Worm (Caenorhabditis elegans) whole organism, mixed stage, embryonic: ENCODE measurements around the gene klc-2.

Experiments used
- M03D4.4 ChIP-seq: sonication (generic microtip); optimal IDR thresholded peaks from 2 replicates; lab custom pipeline; 2017; ENCODE audit warnings: mild to moderate bottlenecking, missing genetic modification characterization, missing compliant biosample characterization
- bed-3 ChIP-seq: fragments of 200-800 bp; sonication (Bioruptor generic); optimal IDR thresholded peaks from 3 replicates; lab custom pipeline; 2018; ENCODE audit warnings: mild to moderate bottlenecking, missing genetic modification characterization, moderate library complexity, missing compliant biosample characterization
- blmp-1 ChIP-seq: fragments of 150-350 bp; optimal IDR thresholded peaks from 2 replicates; lab custom pipeline; 2014; ENCODE audit warnings: missing biosample characterization, missing genetic modification characterization
- ceh-39 ChIP-seq: fragments of 150-350 bp; optimal IDR thresholded peaks from 2 replicates; lab custom pipeline; 2014; ENCODE audit warnings: missing biosample characterization, missing genetic modification characterization
- ceh-83 ChIP-seq: fragments of 200-800 bp; sonication (Bioruptor generic); optimal IDR thresholded peaks from 2 replicates; lab custom pipeline; 2018; ENCODE audit warnings: mild to moderate bottlenecking, missing genetic modification characterization, missing compliant biosample characterization
- ces-1 ChIP-seq: fragments of 150-350 bp; optimal IDR thresholded peaks from 2 replicates; lab custom pipeline; 2014; ENCODE audit warnings: missing biosample characterization, missing genetic modification reagents, missing genetic modification characterization
- cnd-1 ChIP-seq: fragments of 200-800 bp; sonication (Bioruptor generic); optimal IDR thresholded peaks from 2 replicates; lab custom pipeline; 2018; ENCODE audit warnings: mild to moderate bottlenecking, missing genetic modification characterization, missing compliant biosample characterization
- drap-1 ChIP-seq: fragments of 200-800 bp; sonication (Bioruptor generic); optimal IDR thresholded peaks from 3 replicates; lab custom pipeline; 2018; ENCODE audit warnings: mild to moderate bottlenecking, missing genetic modification characterization, missing compliant biosample characterization
- elt-3 ChIP-seq: fragments of 150-350 bp; optimal IDR thresholded peaks from 2 replicates; lab custom pipeline; 2014; ENCODE audit warnings: missing biosample characterization, missing genetic modification characterization
- flh-1 ChIP-seq: fragments of 200-800 bp; sonication (Bioruptor generic); optimal IDR thresholded peaks from 2 replicates; lab custom pipeline; 2018; ENCODE audit warnings: mild to moderate bottlenecking, missing genetic modification characterization, moderate library complexity, missing compliant biosample characterization
- ham-2 ChIP-seq: fragments of 200-800 bp; sonication (Bioruptor generic); optimal IDR thresholded peaks from 2 replicates; lab custom pipeline; 2018; ENCODE audit warnings: mild to moderate bottlenecking, missing genetic modification characterization, missing compliant biosample characterization
- hlh-1 ChIP-seq: fragments of 150-350 bp; optimal IDR thresholded peaks from 2 replicates; lab custom pipeline; 2014; ENCODE audit warnings: missing biosample characterization, missing genetic modification reagents, missing genetic modification characterization
- lin-13 ChIP-seq: fragments of 150-350 bp; optimal IDR thresholded peaks from 2 replicates; lab custom pipeline; 2014; ENCODE audit warnings: missing biosample characterization, missing genetic modification characterization
- lin-32 ChIP-seq: fragments of 200-800 bp; sonication (Bioruptor generic); optimal IDR thresholded peaks from 2 replicates; lab custom pipeline; 2018; ENCODE audit warnings: mild to moderate bottlenecking, missing genetic modification characterization, missing compliant biosample characterization
- lsy-2 ChIP-seq: fragments of 150-350 bp; optimal IDR thresholded peaks from 2 replicates; lab custom pipeline; 2014; ENCODE audit warnings: missing biosample characterization, missing genetic modification characterization
- mep-1 ChIP-seq: fragments of 150-350 bp; optimal IDR thresholded peaks from 2 replicates; lab custom pipeline; 2017; ENCODE audit warnings: missing biosample characterization, missing genetic modification reagents, missing genetic modification characterization, inconsistent platforms
- mls-2 ChIP-seq: sonication (generic microtip); optimal IDR thresholded peaks from 2 replicates; lab custom pipeline; 2016; ENCODE audit warnings: mild to moderate bottlenecking, missing genetic modification characterization, moderate library complexity, missing compliant biosample characterization
- nhr-12 ChIP-seq: fragments of 150-350 bp; optimal IDR thresholded peaks from 2 replicates; lab custom pipeline; 2014; ENCODE audit warnings: missing biosample characterization, missing genetic modification characterization
- nhr-237 ChIP-seq: fragments of 150-350 bp; optimal IDR thresholded peaks from 2 replicates; lab custom pipeline; 2014; ENCODE audit warnings: missing biosample characterization, missing genetic modification characterization
- nhr-28 ChIP-seq: fragments of 150-350 bp; optimal IDR thresholded peaks from 2 replicates; lab custom pipeline; 2014; ENCODE audit warnings: missing biosample characterization, missing genetic modification characterization
- nhr-76 ChIP-seq: sonication (generic microtip); optimal IDR thresholded peaks from 2 replicates; lab custom pipeline; 2017; ENCODE audit warnings: missing biosample characterization, missing genetic modification characterization
- pha-4 ChIP-seq: fragments of 150-350 bp; optimal IDR thresholded peaks from 2 replicates; lab custom pipeline; 2018; ENCODE audit warnings: missing biosample characterization, missing genetic modification reagents, missing genetic modification characterization
- sem-2 ChIP-seq: fragments of 200-800 bp; sonication (Bioruptor generic); optimal IDR thresholded peaks from 2 replicates; lab custom pipeline; 2018; ENCODE audit warnings: mild to moderate bottlenecking, missing genetic modification characterization, missing compliant biosample characterization
- snpc-4 ChIP-seq: fragments of 150-350 bp; optimal IDR thresholded peaks from 2 replicates; lab custom pipeline; 2014; ENCODE audit warnings: missing biosample characterization, missing genetic modification characterization
- sptf-1 ChIP-seq: sonication (generic microtip); optimal IDR thresholded peaks from 2 replicates; lab custom pipeline; 2017; ENCODE audit warnings: mild to moderate bottlenecking, missing genetic modification characterization, moderate library complexity, missing compliant biosample characterization
- unc-39 ChIP-seq: fragments of 150-350 bp; optimal IDR thresholded peaks from 2 replicates; lab custom pipeline; 2014; ENCODE audit warnings: missing biosample characterization, missing genetic modification characterization
- unc-62 ChIP-seq: fragments of 150-350 bp; optimal IDR thresholded peaks from 2 replicates; lab custom pipeline; 2014; ENCODE audit warnings: missing biosample characterization, missing genetic modification reagents, missing genetic modification characterization
- zip-8 ChIP-seq: fragments of 150-350 bp; optimal IDR thresholded peaks from 2 replicates; lab custom pipeline; 2014; ENCODE audit warnings: missing biosample characterization, missing genetic modification characterization
- ztf-11 ChIP-seq: fragments of 150-350 bp; optimal IDR thresholded peaks from 2 replicates; lab custom pipeline; 2014; ENCODE audit warnings: missing biosample characterization, missing genetic modification characterization

Gene klc-2

DNA sequence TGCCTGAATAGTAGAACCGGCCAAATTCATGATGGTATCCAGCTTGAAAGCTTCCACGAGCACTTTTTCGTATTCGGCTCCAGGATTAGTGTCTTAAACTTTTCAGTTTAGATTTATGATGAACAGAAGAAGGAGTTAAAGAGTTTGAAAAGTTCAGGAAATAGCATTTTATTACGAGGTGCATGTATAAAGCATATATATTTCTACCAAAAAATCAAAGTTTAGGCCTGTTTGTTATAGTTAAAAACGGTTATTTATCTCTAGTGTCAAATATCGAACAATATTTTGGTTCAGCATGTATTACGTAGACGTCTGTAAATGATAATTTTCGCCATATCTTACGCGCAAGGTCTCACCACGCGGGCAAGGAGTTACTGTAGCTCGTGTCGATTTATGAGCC, at the start of gene klc-2:
Gene klc-2 (minus strand): TSS at position 101 of the 400 bp plus-strand sequence.
- TF ChIP-seq nhr-12 (tag; lab: Kevin White, UChicago), result no peak

DNA sequence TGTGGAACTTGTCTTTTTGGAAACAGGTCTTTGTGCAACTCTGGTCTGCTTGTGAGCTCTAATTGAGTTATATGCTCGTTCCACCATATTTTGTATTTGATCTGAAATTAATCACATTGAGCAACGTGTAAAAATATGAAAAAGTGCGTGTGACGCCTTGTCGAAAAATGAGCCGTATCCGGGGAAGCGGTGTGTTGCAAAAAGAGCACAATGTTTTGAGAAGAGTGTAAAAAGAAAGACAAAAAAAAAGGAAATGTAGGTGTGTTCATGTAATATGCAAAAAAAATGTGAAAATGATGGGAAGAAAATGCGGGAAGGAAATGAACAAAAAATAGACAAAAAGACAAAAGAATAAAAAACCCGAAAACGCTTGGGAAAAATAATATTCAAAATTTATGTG, 49.6 kb upstream of the klc-2 start, which contains the start of gene acy-4:
Gene acy-4 (minus strand): TSS at position 101 of the 400 bp plus-strand sequence.
- TF ChIP-seq zip-8 (tag; lab: Kevin White, UChicago) (no peak), blmp-1 (tag; lab: Kevin White, UChicago) (no peak), nhr-12 (tag; lab: Kevin White, UChicago) (no peak), bed-3 (GFP tag; lab: Kevin White, UChicago) (no peak), nhr-76 (tag; lab: Kevin White, UChicago) (no peak), lin-13 (tag; lab: Kevin White, UChicago) (no peak), nhr-28 (tag; lab: Kevin White, UChicago) (no peak), ces-1 (GFP tag; lab: Kevin White, UChicago) (no peak), nhr-237 (tag; lab: Kevin White, UChicago) (no peak), mls-2 (tag; lab: Kevin White, UChicago) (no peak), unc-62 (GFP tag; lab: Kevin White, UChicago) (no peak), flh-1 (GFP tag; lab: Kevin White, UChicago) (no peak), ham-2 (GFP tag; lab: Kevin White, UChicago) (no peak), ceh-39 (tag; lab: Kevin White, UChicago) (no peak), elt-3 (no peak)

DNA sequence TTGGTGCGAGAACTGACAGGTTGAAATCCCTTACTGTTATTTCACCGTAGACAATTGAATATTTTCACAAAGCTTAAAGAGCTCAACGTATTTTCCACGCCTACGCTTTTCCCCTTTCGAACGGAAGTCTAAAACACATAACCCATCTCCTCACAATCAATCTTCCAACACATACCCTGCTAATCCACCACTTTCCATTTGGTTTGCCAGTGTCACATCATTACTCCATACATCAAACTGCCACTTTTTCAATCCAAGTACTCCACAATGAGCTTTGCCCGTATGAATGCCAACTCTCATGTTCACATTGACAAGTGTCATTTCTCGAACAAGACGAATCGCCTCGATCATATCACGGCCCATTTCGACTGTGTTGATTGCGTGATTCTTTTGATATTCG, 46.8 kb upstream of the klc-2 start:
- no peak for TF ChIP-seq lsy-2 (tag; lab: Kevin White, UChicago)
- no peak for TF ChIP-seq lin-32 (GFP tag; lab: Kevin White, UChicago)
- no peak for TF ChIP-seq unc-39 (tag; lab: Kevin White, UChicago)
- TF ChIP-seq zip-8 (tag; lab: Kevin White, UChicago), result no peak
- no peak for TF ChIP-seq sptf-1 (tag; lab: Kevin White, UChicago)
- TF ChIP-seq ceh-83, result no peak
- TF ChIP-seq nhr-237 (tag; lab: Kevin White, UChicago), result no peak
- no peak for TF ChIP-seq flh-1 (GFP tag; lab: Kevin White, UChicago)
- TF ChIP-seq ztf-11, result no peak
- TF ChIP-seq mls-2 (tag; lab: Kevin White, UChicago), result no peak
- no peak for TF ChIP-seq M03D4.4
- no peak for TF ChIP-seq hlh-1 (tag; lab: Kevin White, UChicago)

DNA sequence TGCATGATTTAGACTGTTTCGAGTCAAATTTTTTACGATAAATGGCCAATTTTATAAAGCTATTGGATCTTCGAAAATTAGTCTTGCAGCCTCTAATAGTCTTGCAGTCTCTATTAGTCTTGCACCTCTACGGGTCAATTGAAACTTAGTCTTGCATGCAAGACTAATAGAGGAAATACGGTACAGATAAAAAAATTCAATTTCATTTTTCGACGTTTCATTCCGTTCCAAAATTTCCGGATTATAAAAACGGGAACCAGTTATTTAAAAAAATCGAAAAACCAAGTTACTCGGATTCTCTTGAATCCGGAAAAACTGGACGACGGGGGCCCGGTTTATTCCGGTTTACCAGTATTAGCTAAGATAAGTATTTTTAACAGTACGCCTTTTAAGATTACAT, 40.2 kb upstream of the klc-2 start, which contains the start of gene M03E7.1:
Gene M03E7.1 (plus strand): TSS at position 301 of the 400 bp plus-strand sequence.
- TF ChIP-seq sptf-1 (tag; lab: Kevin White, UChicago), result no peak
- no peak for TF ChIP-seq ces-1 (GFP tag; lab: Kevin White, UChicago)
- TF ChIP-seq snpc-4 (tag; lab: Kevin White, UChicago), result no peak
- no peak for TF ChIP-seq ham-2 (GFP tag; lab: Kevin White, UChicago)
- TF ChIP-seq flh-1 (GFP tag; lab: Kevin White, UChicago), result no peak
- no peak for TF ChIP-seq pha-4 (tag; lab: Kevin White, UChicago)

DNA sequence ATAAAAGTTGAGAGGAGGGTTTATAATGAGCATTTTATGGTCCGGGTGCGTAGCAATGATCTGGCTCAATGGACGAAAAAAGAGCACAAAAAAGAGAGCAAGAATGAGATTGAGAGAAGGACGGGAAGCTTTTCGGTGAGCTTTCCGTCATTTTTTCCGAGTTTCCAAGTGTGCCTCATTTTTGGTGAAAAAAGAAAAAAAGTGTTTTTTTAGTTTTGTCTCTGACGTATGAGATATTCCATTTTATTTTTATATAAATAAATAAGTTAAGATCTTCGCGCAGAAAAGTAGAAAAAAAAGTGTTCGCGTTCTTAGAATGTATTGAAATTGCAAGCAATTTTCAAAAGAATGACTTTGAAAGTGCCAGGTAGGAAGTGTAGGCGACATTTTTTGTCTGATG, 38.8 kb upstream of the klc-2 start, which contains the start of gene memb-2:
Gene memb-2 (minus strand): TSS at position 101 of the 400 bp plus-strand sequence.
- no peak for TF ChIP-seq drap-1 (GFP tag; lab: Kevin White, UChicago)
- no peak for TF ChIP-seq sem-2 (GFP tag; lab: Kevin White, UChicago)
- no peak for TF ChIP-seq cnd-1 (tag; lab: Kevin White, UChicago)
- TF ChIP-seq lin-32 (GFP tag; lab: Kevin White, UChicago), result no peak
- no peak for TF ChIP-seq pha-4 (tag; lab: Kevin White, UChicago)
- no peak for TF ChIP-seq flh-1 (GFP tag; lab: Kevin White, UChicago)
- no peak for TF ChIP-seq ces-1 (GFP tag; lab: Kevin White, UChicago)
- no peak for TF ChIP-seq nhr-28 (tag; lab: Kevin White, UChicago)
- TF ChIP-seq mls-2 (tag; lab: Kevin White, UChicago), result no peak
- no peak for TF ChIP-seq blmp-1 (tag; lab: Kevin White, UChicago)

DNA sequence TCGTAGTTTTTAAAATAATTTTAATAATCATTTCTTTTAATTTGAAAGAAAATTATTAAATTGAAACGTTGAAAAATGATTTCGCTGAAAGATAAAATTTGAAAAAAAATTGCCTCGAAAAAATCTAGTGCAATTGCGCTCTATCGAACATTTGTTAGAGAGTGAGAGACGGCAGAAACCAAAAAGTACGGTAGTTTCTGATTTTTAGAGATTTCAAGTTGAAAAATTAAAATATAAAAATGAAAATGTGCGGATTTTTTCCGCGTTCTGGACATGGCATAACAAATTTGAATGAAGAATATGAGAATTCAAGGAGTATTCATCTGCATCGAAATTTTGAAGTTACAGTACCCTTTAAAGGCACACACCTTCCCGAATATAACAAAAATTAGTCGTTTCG, 38.2 kb upstream of the klc-2 start:
- TF ChIP-seq ces-1 (GFP tag; lab: Kevin White, UChicago), result no peak
- peak; percentile 10 for TF ChIP-seq mep-1 (tag; lab: Kevin White, UChicago)
- peak; percentile 52 for TF ChIP-seq lsy-2 (tag; lab: Kevin White, UChicago)
- no peak for TF ChIP-seq lin-32 (GFP tag; lab: Kevin White, UChicago)
- TF ChIP-seq, all 35 proteins: peak for 2
